Fruit fly (Drosophila melanogaster): ENCODE results near the gene Sodq.

- TF ChIP-seq CTCF (optimal IDR thresholded peaks at IDR 0.05) (no peak), CG8478 (optimal IDR thresholded peaks at IDR 0.05) (no peak)
These were observed 26.9 kb downstream of the Sodq start, which contains the start of gene CG14546 for dm6 chr3R:25922534-25922933.
